Fruit fly (Drosophila melanogaster) whole organism, embryonic: ENCODE results near the gene mAChR-B.
A peak's percentile ranks its signal among the peaks of the same experiment; 100 is the strongest.

Source experiments
- CG10543 ChIP-seq: fragments of 200-800 bp; sonication (Bioruptor generic); optimal IDR thresholded peaks from 3 replicates; lab custom pipeline; 2017; ENCODE audit warnings: missing biosample characterization, mild to moderate bottlenecking, missing genetic modification characterization, moderate library complexity
- CG11723 ChIP-seq: fragments of 200-800 bp; sonication (Bioruptor generic); optimal IDR thresholded peaks from 2 replicates; lab custom pipeline; 2017; ENCODE audit warnings: missing biosample characterization, mild to moderate bottlenecking, missing genetic modification characterization
- CG12769 ChIP-seq: fragments of 200-800 bp; sonication (Bioruptor generic); optimal IDR thresholded peaks from 2 replicates; lab custom pipeline; 2019; ENCODE audit warnings: missing biosample characterization, mild to moderate bottlenecking, missing genetic modification characterization, moderate library complexity
- CG14014 ChIP-seq: fragments of 200-800 bp; sonication (Bioruptor generic); IDR thresholded peaks from 2 replicates; pipeline ENCODE4 v1.3.6; 2022; ENCODE audit warnings: missing biosample characterization, missing genetic modification characterization
- CG17912 ChIP-seq: fragments of 200-800 bp; sonication (Bioruptor generic); optimal IDR thresholded peaks from 2 replicates; lab custom pipeline; 2018; ENCODE audit warnings: missing biosample characterization, mild to moderate bottlenecking, missing genetic modification characterization
- CG2889 ChIP-seq: fragments of 200-800 bp; sonication (Bioruptor generic); IDR thresholded peaks from 3 replicates; pipeline ENCODE4 v1.3.6; 2022; ENCODE audit warnings: missing biosample characterization, missing genetic modification characterization
- CHES-1-like ChIP-seq: fragments of 200-800 bp; sonication (Bioruptor generic); optimal IDR thresholded peaks from 2 replicates; lab custom pipeline; 2016; ENCODE audit warnings: missing biosample characterization, missing genetic modification characterization
- GATAe ChIP-seq: fragments of 200-800 bp; sonication (Bioruptor generic); conservative IDR thresholded peaks from 2 replicates; pipeline ENCODE4 v1.3.6; 2022; ENCODE audit warnings: missing biosample characterization, missing genetic modification characterization
- Lim3 ChIP-seq: fragments of 200-800 bp; sonication (Bioruptor generic); IDR thresholded peaks from 2 replicates; pipeline ENCODE4 v1.3.6; 2022; ENCODE audit warnings: missing biosample characterization, missing genetic modification characterization
- Med ChIP-seq: fragments of 200-800 bp; sonication (Bioruptor generic); peaks from one replicate; lab custom pipeline; 2016; ENCODE audit warnings: missing biosample characterization, missing genetic modification characterization, mild to moderate bottlenecking, inconsistent platforms, moderate library complexity
- Meics ChIP-seq: fragments of 200-800 bp; sonication (Bioruptor generic); optimal IDR thresholded peaks from 2 replicates; lab custom pipeline; 2017; ENCODE audit warnings: missing biosample characterization, mild to moderate bottlenecking, missing genetic modification characterization
- Nf-YB ChIP-seq: fragments of 200-800 bp; sonication (Bioruptor generic); optimal IDR thresholded peaks from 3 replicates; lab custom pipeline; 2019; ENCODE audit warnings: missing biosample characterization, mild to moderate bottlenecking, missing genetic modification characterization, moderate library complexity
- Pdp1 ChIP-seq, 2 experiments: fragments of 200-800 bp; sonication (Bioruptor generic); optimal IDR thresholded peaks; 3 replicates each; lab custom pipeline; 2016; ENCODE audit warnings: missing biosample characterization in 2 of 2, missing genetic modification characterization in 2 of 2, mild to moderate bottlenecking in 1 of 2, moderate library complexity in 1 of 2
- Trl ChIP-seq, 3 experiments: fragments of >200 bp in 2 of 3; fragments of 200-800 bp in 1 of 3; sonication (Bioruptor generic) in 1 of 3; optimal IDR thresholded peaks; 2 replicates in 1 of 3; 3 replicates in 2 of 3; lab custom pipeline; 2016 to 2017; ENCODE audit warnings: missing biosample characterization in 1 of 3, missing genetic modification characterization in 1 of 3
- abd-A ChIP-seq: fragments of 200-800 bp; sonication (Bioruptor generic); optimal IDR thresholded peaks from 3 replicates; lab custom pipeline; 2019; ENCODE audit warnings: missing biosample characterization, mild to moderate bottlenecking, missing genetic modification characterization, moderate library complexity
- ase ChIP-seq: fragments of 200-800 bp; sonication (Bioruptor generic); IDR thresholded peaks from 3 replicates; pipeline ENCODE4 v1.3.6; 2022; ENCODE audit warnings: missing biosample characterization, missing genetic modification characterization
- bsh ChIP-seq, 2 experiments: fragments of 200-800 bp; sonication (Bioruptor generic); optimal IDR thresholded peaks; 2 replicates each; lab custom pipeline; 2017 to 2018; ENCODE audit warnings: mild to moderate bottlenecking in 2 of 2, missing biosample characterization in 2 of 2, missing genetic modification characterization in 2 of 2, moderate library complexity in 1 of 2
- crol ChIP-seq: fragments of 200-800 bp; sonication (Bioruptor generic); IDR thresholded peaks from 2 replicates; pipeline ENCODE4 v1.3.6; 2022; ENCODE audit warnings: missing biosample characterization, missing genetic modification characterization
- cwo ChIP-seq: fragments of 200-800 bp; sonication (Bioruptor generic); optimal IDR thresholded peaks from 3 replicates; lab custom pipeline; 2017; ENCODE audit warnings: missing biosample characterization, missing genetic modification characterization, mild to moderate bottlenecking, moderate library complexity, missing genetic modification reagents
- dan ChIP-seq: fragments of 200-800 bp; sonication (Bioruptor generic); IDR thresholded peaks from 2 replicates; pipeline ENCODE4 v1.3.6; 2022; ENCODE audit warnings: missing biosample characterization, missing genetic modification characterization
- en ChIP-seq: fragments of 200-800 bp; sonication (Bioruptor generic); optimal IDR thresholded peaks from 2 replicates; lab custom pipeline; 2016; ENCODE audit warnings: missing biosample characterization, missing genetic modification characterization
- eve ChIP-seq, 2 experiments: fragments of >200 bp; optimal IDR thresholded peaks; 2 replicates each; lab custom pipeline; 2017; ENCODE audit warnings: missing biosample characterization in 2 of 2, missing genetic modification characterization in 2 of 2
- ftz-f1 ChIP-seq: fragments of 200-800 bp; sonication (Bioruptor generic); optimal IDR thresholded peaks from 2 replicates; lab custom pipeline; 2016; ENCODE audit warnings: missing biosample characterization, missing genetic modification characterization
- her ChIP-seq: fragments of 200-800 bp; sonication (Bioruptor generic); optimal IDR thresholded peaks from 2 replicates; lab custom pipeline; 2016; ENCODE audit warnings: missing biosample characterization, missing genetic modification characterization
- jing ChIP-seq: fragments of 200-800 bp; sonication (Bioruptor generic); optimal IDR thresholded peaks from 2 replicates; lab custom pipeline; 2018; ENCODE audit warnings: missing biosample characterization, mild to moderate bottlenecking, missing genetic modification characterization
- nau ChIP-seq: fragments of 200-800 bp; sonication (Bioruptor generic); optimal IDR thresholded peaks from 3 replicates; lab custom pipeline; 2017; ENCODE audit warnings: missing biosample characterization, mild to moderate bottlenecking, missing genetic modification characterization, missing genetic modification reagents
- nmo ChIP-seq: fragments of 200-800 bp; sonication (Bioruptor generic); optimal IDR thresholded peaks from 2 replicates; lab custom pipeline; 2018; ENCODE audit warnings: missing biosample characterization, mild to moderate bottlenecking, missing genetic modification characterization, moderate library complexity
- sd ChIP-seq: fragments of 200-800 bp; sonication (Bioruptor generic); optimal IDR thresholded peaks from 3 replicates; lab custom pipeline; 2018; ENCODE audit warnings: missing biosample characterization, mild to moderate bottlenecking, missing genetic modification characterization, moderate library complexity
- sens ChIP-seq: fragments of 200-800 bp; sonication (Bioruptor generic); peaks from one replicate; lab custom pipeline; 2016; ENCODE audit warnings: missing biosample characterization, missing genetic modification characterization
- seq ChIP-seq: fragments of 200-800 bp; sonication (Bioruptor generic); IDR thresholded peaks from 2 replicates; pipeline ENCODE4 v1.3.6; 2022; ENCODE audit warnings: missing biosample characterization, missing genetic modification characterization
- sob ChIP-seq: fragments of 200-800 bp; sonication (Bioruptor generic); IDR thresholded peaks from 2 replicates; pipeline ENCODE4 v1.3.6; 2022; ENCODE audit warnings: missing biosample characterization, missing genetic modification characterization
- sr ChIP-seq: fragments of 200-800 bp; sonication (Bioruptor generic); IDR thresholded peaks from 3 replicates; pipeline ENCODE4 v1.3.6; 2022; ENCODE audit warnings: missing biosample characterization, missing genetic modification characterization
- tap ChIP-seq: fragments of 200-800 bp; optimal IDR thresholded peaks from 3 replicates; lab custom pipeline; 2019; ENCODE audit warnings: missing biosample characterization, mild to moderate bottlenecking, missing genetic modification characterization, moderate library complexity
- unpg ChIP-seq: fragments of 200-800 bp; sonication (Bioruptor generic); optimal IDR thresholded peaks from 3 replicates; lab custom pipeline; 2018; ENCODE audit warnings: missing biosample characterization, mild to moderate bottlenecking, missing genetic modification characterization, moderate library complexity
- wor ChIP-seq: fragments of 200-800 bp; sonication (Bioruptor generic); IDR thresholded peaks from 2 replicates; pipeline ENCODE4 v1.3.6; 2022; ENCODE audit warnings: missing biosample characterization, missing genetic modification characterization
- zfh1 ChIP-seq: fragments of 200-800 bp; sonication (Bioruptor generic); IDR thresholded peaks from 3 replicates; pipeline ENCODE4 v1.3.6; 2022; ENCODE audit warnings: missing biosample characterization, missing genetic modification characterization

The mAChR-B gene

DNA sequence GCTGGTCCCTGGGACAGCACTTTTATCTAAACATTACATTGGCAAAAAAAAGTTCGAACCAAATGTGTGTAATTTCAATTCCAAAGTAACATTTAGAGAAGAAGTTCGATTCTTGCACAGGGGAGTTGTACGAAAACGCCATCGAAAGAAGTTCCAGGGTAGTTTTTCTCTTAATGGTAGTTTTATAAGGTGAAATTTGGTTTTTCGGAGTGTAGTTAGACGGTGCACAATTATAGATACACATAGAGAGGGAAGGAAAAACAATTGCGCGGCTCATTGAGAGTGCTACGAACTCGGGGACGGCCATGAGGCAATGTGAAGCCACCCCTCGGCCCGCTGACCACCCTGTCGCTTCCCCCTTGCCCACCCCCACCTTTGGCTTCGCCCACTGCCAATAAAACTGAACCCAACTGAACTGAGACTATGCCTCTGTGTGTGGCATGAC lies 51.1 kb downstream of the mAChR-B start (continued):
- TF ChIP-seq CHES-1-like: peak; percentile 38
- no peak for TF ChIP-seq CG10543 (GFP tag; lab: Kevin White, UChicago)
- no peak for TF ChIP-seq CG17912 (GFP tag; lab: Kevin White, UChicago)
- TF ChIP-seq her (GFP tag; lab: Kevin White, UChicago): peak; percentile 72
- TF ChIP-seq sd (tag; lab: Kevin White, UChicago): no peak
- TF ChIP-seq jing: peak; percentile 2
- peak; percentile 46 for TF ChIP-seq tap
- peak; percentile 58 for TF ChIP-seq nmo (GFP tag; lab: Kevin White, UChicago)
- no peak for TF ChIP-seq nau
- no peak; the same call in 1 of the 2 replicates for TF ChIP-seq Lim3 (GFP tag; lab: Robert Waterston, UW)
- TF ChIP-seq unpg (GFP tag; lab: Kevin White, UChicago): peak; percentile 75
- no peak; the same call in 1 of the 2 replicates for TF ChIP-seq GATAe (GFP tag; lab: Robert Waterston, UW)
- peak; percentile 69 for TF ChIP-seq CG14014 (GFP tag; lab: Robert Waterston, UW)
- TF ChIP-seq seq (GFP tag; lab: Robert Waterston, UW): peak; percentile 61; the same call in 1 of the 2 replicates
- TF ChIP-seq ftz-f1 (GFP tag; lab: Kevin White, UChicago): no peak
- peak; percentile 32 to 78 for TF ChIP-seq bsh (GFP tag; optimal IDR thresholded peaks at IDR 0.05; lab: Kevin White, UChicago)

DNA sequence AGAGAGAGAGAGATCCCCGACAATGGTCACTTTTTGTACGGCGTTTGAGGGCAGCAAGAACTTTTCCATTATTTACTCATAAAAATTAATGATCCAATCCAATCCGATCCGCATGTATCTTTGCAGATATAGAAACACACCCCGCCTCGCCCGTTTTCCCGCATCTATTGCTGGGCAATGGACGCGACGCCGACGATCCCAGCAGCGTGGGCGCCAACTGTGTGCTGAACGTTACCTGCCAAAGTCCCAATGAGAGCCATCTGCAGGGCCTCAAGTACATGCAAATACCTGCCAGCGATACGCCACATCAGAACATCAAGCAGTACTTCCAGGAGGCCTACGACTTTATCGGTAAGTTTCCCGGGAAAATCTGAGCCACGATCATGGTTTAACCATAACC lies 51.9 kb downstream of the mAChR-B start:
- TF ChIP-seq sr (GFP tag; lab: Robert Waterston, UW) (peak; percentile 93), Meics (GFP tag; lab: Kevin White, UChicago) (no peak), Trl (optimal IDR thresholded peaks at IDR 0.05; lab: Kevin White, UChicago) (peak in 1 of 2 experiments; percentile 13), Trl (GFP tag; optimal IDR thresholded peaks at IDR 0.05; lab: Kevin White, UChicago) (no peak), CG11723 (GFP tag; lab: Kevin White, UChicago) (no peak), en (no peak), ase (GFP tag; lab: Robert Waterston, UW) (no peak), CG12769 (tag; lab: Kevin White, UChicago) (peak; percentile 13), Nf-YB (GFP tag; lab: Kevin White, UChicago) (no peak), sens (GFP tag; lab: Kevin White, UChicago) (peak; percentile 13)

DNA sequence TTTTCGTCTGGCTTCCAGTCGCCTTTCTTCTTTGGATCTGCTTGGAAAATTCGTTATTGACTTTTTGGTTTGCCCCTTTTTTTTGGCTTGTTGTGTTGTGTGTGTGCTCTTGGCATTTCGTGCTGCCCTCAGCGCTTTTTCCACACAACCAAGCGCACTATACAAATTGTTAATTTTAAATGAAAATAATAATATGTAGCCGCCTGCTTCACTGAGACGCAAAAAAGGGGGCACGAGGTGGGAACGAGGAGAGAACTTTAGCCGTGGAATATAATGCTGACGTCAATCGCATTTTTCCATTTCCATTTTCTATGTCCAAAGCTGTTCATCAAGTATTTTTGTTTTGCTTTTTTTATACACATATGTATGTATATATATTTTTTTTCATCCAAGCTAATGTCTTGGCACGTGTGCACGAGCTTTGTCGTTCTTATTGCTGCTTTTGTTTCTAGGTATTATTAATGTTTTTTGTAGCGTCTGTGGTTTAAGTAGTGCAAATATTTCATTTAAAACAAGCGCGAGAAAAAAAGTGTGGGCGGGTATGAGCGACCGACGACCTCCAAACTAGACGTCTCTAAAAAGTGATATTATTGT lies 52.8 kb downstream of the mAChR-B start:
- TF ChIP-seq CG2889 (GFP tag; lab: Robert Waterston, UW) (no peak), wor (GFP tag; lab: Robert Waterston, UW) (no peak), crol (peak; percentile 47; the same call in 1 of the 2 replicates), sens (GFP tag; lab: Kevin White, UChicago) (peak; percentile 61), CG10543 (GFP tag; lab: Kevin White, UChicago) (peak; percentile 41), Pdp1 (GFP tag; optimal IDR thresholded peaks at IDR 0.05; lab: Kevin White, UChicago) (peak in 1 of 2 experiments; percentile 20), zfh1 (GFP tag; lab: Robert Waterston, UW) (no peak), dan (GFP tag; lab: Robert Waterston, UW) (no peak), sd (tag; lab: Kevin White, UChicago) (peak; percentile 90), Med (GFP tag; lab: Kevin White, UChicago) (peak; percentile 59), sob (GFP tag; lab: Robert Waterston, UW) (0 out of 2 replicates have a peak, but pooled peaks have one; percentile 13), eve (GFP tag; optimal IDR thresholded peaks at IDR 0.05; lab: Kevin White, UChicago) (peak in 1 of 2 experiments; percentile 4), abd-A (tag; lab: Kevin White, UChicago) (peak; percentile 39), cwo (GFP tag; lab: Kevin White, UChicago) (peak; percentile 92), sr (GFP tag; lab: Robert Waterston, UW) (0 out of 3 replicates have a peak, but pooled peaks have one; percentile 37)
